Worm (Caenorhabditis elegans): ENCODE data around the gene arf-1.

DNA sequence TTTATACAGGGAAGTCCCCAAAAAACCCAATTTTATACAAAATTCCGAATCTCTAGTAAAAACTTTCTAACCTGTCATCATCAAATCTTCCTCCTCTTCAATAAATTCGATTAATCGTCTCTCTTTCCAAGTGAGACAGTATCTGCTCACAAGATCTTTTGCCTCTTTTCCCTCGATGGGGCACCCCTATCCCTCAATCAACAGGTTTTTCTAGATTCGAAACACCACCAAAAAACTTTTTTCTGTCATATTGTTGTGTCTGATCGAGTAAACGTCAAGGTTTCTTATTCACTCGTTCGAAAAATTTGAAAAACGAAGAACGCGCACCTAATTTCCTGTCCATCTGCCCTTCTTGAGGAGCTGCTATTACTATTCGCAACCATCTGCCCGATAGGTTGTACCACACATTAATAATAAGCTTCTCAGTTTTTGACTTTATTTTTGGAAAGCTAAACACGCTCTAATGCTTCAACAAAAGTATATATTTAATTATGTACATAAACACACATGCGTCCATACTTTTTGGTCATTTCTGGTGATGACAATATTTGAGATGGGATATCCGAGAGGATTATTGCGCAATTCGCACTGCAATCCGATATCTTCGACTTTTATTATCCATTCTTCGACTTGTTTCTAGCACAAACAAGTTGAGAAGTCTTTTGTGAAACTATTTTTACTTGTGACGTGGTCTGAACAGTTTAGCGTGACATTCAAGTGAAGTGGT lies 4.6 kb downstream of the arf-1 start:
- TF ChIP-seq med-1 (GFP tag; optimal IDR thresholded peaks at IDR 0.05; ENCODE audit: insufficient read depth), result no peak
- TF ChIP-seq flt-1 (GFP tag; IDR thresholded peaks at IDR 0.05), result no peak
- no peak for TF ChIP-seq ztf-29 (GFP tag; IDR thresholded peaks at IDR 0.05)
- no peak for TF ChIP-seq ztf-23 (GFP tag; IDR thresholded peaks at IDR 0.05)
- no peak for TF ChIP-seq ref-1 (GFP tag; conservative IDR thresholded peaks at IDR 0.05)
- no peak for TF ChIP-seq tab-1 (GFP tag; IDR thresholded peaks at IDR 0.05)
- no peak for TF ChIP-seq cog-1 (tag; optimal IDR thresholded peaks at IDR 0.05)
- TF ChIP-seq klf-2 (GFP tag; conservative IDR thresholded peaks at IDR 0.05), result no peak
- TF ChIP-seq T22C8.4 (GFP tag; IDR thresholded peaks at IDR 0.05), result no peak

Data from whole organism, midembryonic.